Worm (Caenorhabditis elegans): ENCODE measurements around the gene T05A7.3.

DNA sequence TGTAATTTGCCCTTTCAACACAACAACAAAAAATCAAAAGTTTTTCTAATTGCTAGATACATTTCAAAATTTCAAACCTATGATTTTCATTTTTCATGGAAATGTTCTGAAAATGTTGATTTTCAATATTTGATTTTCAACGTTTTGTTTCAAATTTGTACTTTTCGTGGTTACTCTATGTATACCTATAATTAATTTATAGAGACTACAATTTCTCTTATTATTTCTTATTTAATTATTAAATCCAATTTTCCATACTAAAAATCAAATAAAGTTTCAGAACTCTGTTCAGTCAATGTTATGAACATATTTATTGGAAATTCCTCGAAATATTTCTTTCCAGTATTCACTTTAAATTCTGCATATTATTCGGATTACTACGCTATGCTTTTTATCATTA, 11.4 kb downstream of the T05A7.3 start, which contains the start of gene sre-39:
- TF ChIP-seq R02D3.7 (tag; optimal IDR thresholded peaks at IDR 0.05) (no peak), crh-2 (tag; optimal IDR thresholded peaks at IDR 0.05) (no peak), mab-5 (tag; optimal IDR thresholded peaks at IDR 0.05) (no peak), snpc-4 (tag; optimal IDR thresholded peaks at IDR 0.05) (no peak), sma-3 (GFP tag; optimal IDR thresholded peaks at IDR 0.05) (no peak), ztf-11 (tag; optimal IDR thresholded peaks at IDR 0.05) (no peak), nhr-11 (tag; optimal IDR thresholded peaks at IDR 0.05) (no peak)
